Worm (Caenorhabditis elegans) whole organism, L1 larva: ENCODE results near the gene B0034.1.

Source experiments
- C16A3.4 ChIP-seq: fragments of 150-350 bp; optimal IDR thresholded peaks from 2 replicates; lab custom pipeline; 2014; ENCODE audit warnings: missing biosample characterization, missing genetic modification characterization
- Y116A8C.19 ChIP-seq: sonication (generic microtip); optimal IDR thresholded peaks from 2 replicates; lab custom pipeline; 2016; ENCODE audit warnings: missing compliant biosample characterization, missing genetic modification characterization, borderline replicate concordance
- aha-1 ChIP-seq: fragments of 150-350 bp; optimal IDR thresholded peaks from 2 replicates; lab custom pipeline; 2014; ENCODE audit warnings: missing biosample characterization, missing genetic modification characterization
- aly-2 ChIP-seq: fragments of 150-350 bp; optimal IDR thresholded peaks from 2 replicates; lab custom pipeline; 2014; ENCODE audit warnings: missing biosample characterization, missing genetic modification characterization
- ama-1 ChIP-seq: fragments of 150-350 bp; optimal IDR thresholded peaks from 2 replicates; lab custom pipeline; 2014
- blmp-1 ChIP-seq: fragments of 150-350 bp; optimal IDR thresholded peaks from 2 replicates; lab custom pipeline; 2014; ENCODE audit warnings: missing biosample characterization, missing genetic modification characterization
- ceh-63 ChIP-seq: fragments of 200-800 bp; sonication (Bioruptor generic); optimal IDR thresholded peaks from 2 replicates; lab custom pipeline; 2018; ENCODE audit warnings: mild to moderate bottlenecking, missing genetic modification characterization, missing compliant biosample characterization
- ceh-90 ChIP-seq: sonication (generic microtip); optimal IDR thresholded peaks from 2 replicates; lab custom pipeline; 2016; ENCODE audit warnings: missing genetic modification characterization, missing compliant biosample characterization
- dpl-1 ChIP-seq, 3 experiments: fragments of 150-350 bp in 2 of 3; sonication (generic microtip) in 1 of 3; optimal IDR thresholded peaks; 2 replicates each; lab custom pipeline; 2014 to 2017; ENCODE audit warnings: missing biosample characterization in 3 of 3, missing genetic modification characterization in 3 of 3, missing genetic modification reagents in 3 of 3
- efl-1 ChIP-seq, 4 experiments: fragments of 150-350 bp; optimal IDR thresholded peaks in 3 of 4; peaks in 1 of 4; 1 replicate in 1 of 4; 2 replicates in 3 of 4; lab custom pipeline; 2014; ENCODE audit warnings: missing biosample characterization in 2 of 4, missing genetic modification characterization in 2 of 4, missing genetic modification reagents in 2 of 4
- elt-2 ChIP-seq: sonication (generic microtip); optimal IDR thresholded peaks from 2 replicates; lab custom pipeline; 2016; ENCODE audit warnings: missing genetic modification characterization, mild to moderate bottlenecking, inconsistent platforms, missing compliant biosample characterization, missing genetic modification reagents
- elt-3 ChIP-seq, 6 experiments: fragments of 150-350 bp in 1 of 6; sonication (generic microtip); optimal IDR thresholded peaks; 2 replicates each; lab custom pipeline; 2017 to 2018; ENCODE audit warnings: missing biosample characterization in 6 of 6, missing genetic modification characterization in 6 of 6, inconsistent platforms in 1 of 6
- fkh-10 ChIP-seq: sonication (generic microtip); optimal IDR thresholded peaks from 2 replicates; lab custom pipeline; 2017; ENCODE audit warnings: missing biosample characterization, missing genetic modification reagents, missing genetic modification characterization
- fkh-4 ChIP-seq: sonication (generic microtip); optimal IDR thresholded peaks from 2 replicates; lab custom pipeline; 2016; ENCODE audit warnings: missing compliant biosample characterization, missing genetic modification characterization, borderline replicate concordance
- hlh-17 ChIP-seq: fragments of 200-800 bp; sonication (Bioruptor generic); optimal IDR thresholded peaks from 2 replicates; lab custom pipeline; 2018; ENCODE audit warnings: missing genetic modification characterization, mild to moderate bottlenecking, missing compliant biosample characterization, moderate library complexity, borderline replicate concordance
- irx-1 ChIP-seq: sonication (generic microtip); optimal IDR thresholded peaks from 2 replicates; lab custom pipeline; 2016; ENCODE audit warnings: missing genetic modification characterization, missing compliant biosample characterization
- jun-1 ChIP-seq: fragments of 150-350 bp; optimal IDR thresholded peaks from 2 replicates; lab custom pipeline; 2014; ENCODE audit warnings: missing biosample characterization, missing genetic modification reagents, missing genetic modification characterization
- lin-13 ChIP-seq: fragments of 150-350 bp; optimal IDR thresholded peaks from 2 replicates; lab custom pipeline; 2014; ENCODE audit warnings: missing biosample characterization, missing genetic modification reagents, missing genetic modification characterization
- lin-14 ChIP-seq: fragments of 200-800 bp; sonication (Bioruptor generic); optimal IDR thresholded peaks from 2 replicates; lab custom pipeline; 2018; ENCODE audit warnings: mild to moderate bottlenecking, missing genetic modification characterization, moderate library complexity, missing compliant biosample characterization
- lin-15B ChIP-seq: fragments of 150-350 bp; sonication (generic microtip); optimal IDR thresholded peaks from 3 replicates; lab custom pipeline; 2014; ENCODE audit warnings: missing biosample characterization, missing genetic modification characterization
- lin-35 ChIP-seq, 2 experiments: fragments of 150-350 bp; optimal IDR thresholded peaks; 2 replicates each; lab custom pipeline; 2014; ENCODE audit warnings: missing biosample characterization in 2 of 2, missing genetic modification characterization in 2 of 2, missing genetic modification reagents in 2 of 2
- lir-3 ChIP-seq: sonication (generic microtip); optimal IDR thresholded peaks from 2 replicates; lab custom pipeline; 2016; ENCODE audit warnings: mild to moderate bottlenecking, missing genetic modification characterization, moderate library complexity, missing compliant biosample characterization; ENCODE audit not compliant: poor library complexity
- lsy-2 ChIP-seq, 2 experiments: fragments of 150-350 bp; optimal IDR thresholded peaks; 2 replicates each; lab custom pipeline; 2014; ENCODE audit warnings: missing biosample characterization in 2 of 2, missing genetic modification characterization in 2 of 2
- mdl-1 ChIP-seq, 2 experiments: fragments of 150-350 bp; optimal IDR thresholded peaks; 2 replicates each; lab custom pipeline; 2014 to 2017; ENCODE audit warnings: missing biosample characterization in 2 of 2, missing genetic modification characterization in 2 of 2, inconsistent platforms in 1 of 2
- nhr-11 ChIP-seq: fragments of 150-350 bp; optimal IDR thresholded peaks from 2 replicates; lab custom pipeline; 2014; ENCODE audit warnings: missing biosample characterization, missing genetic modification characterization
- nhr-12 ChIP-seq: sonication (generic microtip); optimal IDR thresholded peaks from 2 replicates; lab custom pipeline; 2017; ENCODE audit warnings: missing biosample characterization, missing genetic modification characterization
- nhr-20 ChIP-seq: sonication (generic microtip); optimal IDR thresholded peaks from 2 replicates; lab custom pipeline; 2016; ENCODE audit warnings: mild to moderate bottlenecking, missing genetic modification characterization, missing compliant biosample characterization
- nhr-47 ChIP-seq: sonication (generic microtip); optimal IDR thresholded peaks from 2 replicates; lab custom pipeline; 2016; ENCODE audit warnings: mild to moderate bottlenecking, missing genetic modification characterization, moderate library complexity, missing compliant biosample characterization
- nhr-71 ChIP-seq: sonication (generic microtip); optimal IDR thresholded peaks from 2 replicates; lab custom pipeline; 2016; ENCODE audit warnings: mild to moderate bottlenecking, missing genetic modification characterization, moderate library complexity, missing compliant biosample characterization
- nhr-77 ChIP-seq: fragments of 150-350 bp; optimal IDR thresholded peaks from 2 replicates; lab custom pipeline; 2014; ENCODE audit warnings: missing biosample characterization, missing genetic modification characterization
- nhr-85 ChIP-seq: sonication (generic microtip); peaks from one replicate; lab custom pipeline; 2016; ENCODE audit warnings: missing genetic modification characterization, inconsistent platforms, missing compliant biosample characterization
- nhr-90 ChIP-seq: sonication (generic microtip); optimal IDR thresholded peaks from 2 replicates; lab custom pipeline; 2016; ENCODE audit warnings: mild to moderate bottlenecking, missing genetic modification characterization, missing compliant biosample characterization; ENCODE audit not compliant: poor library complexity
- pag-3 ChIP-seq: sonication (generic microtip); optimal IDR thresholded peaks from 2 replicates; lab custom pipeline; 2017; ENCODE audit warnings: missing genetic modification characterization, mild to moderate bottlenecking, missing compliant biosample characterization, antibody characterized with exemption, borderline replicate concordance; ENCODE audit not compliant: insufficient read depth
- rnt-1 ChIP-seq: sonication (generic microtip); optimal IDR thresholded peaks from 2 replicates; lab custom pipeline; 2016; ENCODE audit warnings: mild to moderate bottlenecking, missing genetic modification characterization, moderate library complexity, missing compliant biosample characterization
- skn-1 ChIP-seq: fragments of 150-350 bp; optimal IDR thresholded peaks from 2 replicates; lab custom pipeline; 2014; ENCODE audit warnings: missing biosample characterization, missing genetic modification characterization
- snu-23 ChIP-seq: sonication (generic microtip); optimal IDR thresholded peaks from 2 replicates; lab custom pipeline; 2016; ENCODE audit warnings: missing genetic modification characterization, missing compliant biosample characterization
- sox-4 ChIP-seq: sonication (generic microtip); optimal IDR thresholded peaks from 2 replicates; lab custom pipeline; 2016; ENCODE audit warnings: missing genetic modification characterization, missing compliant biosample characterization
- sptf-1 ChIP-seq: fragments of 150-350 bp; optimal IDR thresholded peaks from 2 replicates; lab custom pipeline; 2014; ENCODE audit warnings: missing biosample characterization, missing genetic modification characterization
- sup-37 ChIP-seq: fragments of 200-800 bp; sonication (Bioruptor generic); optimal IDR thresholded peaks from 2 replicates; lab custom pipeline; 2018; ENCODE audit warnings: mild to moderate bottlenecking, missing genetic modification characterization, missing compliant biosample characterization
- swsn-7 ChIP-seq: sonication (generic microtip); optimal IDR thresholded peaks from 2 replicates; lab custom pipeline; 2016; ENCODE audit warnings: missing genetic modification characterization, missing compliant biosample characterization
- tbx-2 ChIP-seq: sonication (generic microtip); optimal IDR thresholded peaks from 2 replicates; lab custom pipeline; 2016; ENCODE audit warnings: missing genetic modification characterization, missing compliant biosample characterization
- tlp-1 ChIP-seq: fragments of 150-350 bp; optimal IDR thresholded peaks from 2 replicates; lab custom pipeline; 2014; ENCODE audit warnings: missing biosample characterization, missing genetic modification characterization
- unc-130 ChIP-seq: fragments of 150-350 bp; optimal IDR thresholded peaks from 2 replicates; lab custom pipeline; 2017; ENCODE audit warnings: missing biosample characterization, missing genetic modification characterization, inconsistent platforms
- zag-1 ChIP-seq: fragments of 150-350 bp; optimal IDR thresholded peaks from 2 replicates; lab custom pipeline; 2014; ENCODE audit warnings: missing biosample characterization, missing genetic modification characterization
- ztf-4 ChIP-seq: fragments of 150-350 bp; optimal IDR thresholded peaks from 2 replicates; lab custom pipeline; 2014; ENCODE audit warnings: missing biosample characterization, missing genetic modification characterization

The B0034.1 gene

DNA sequence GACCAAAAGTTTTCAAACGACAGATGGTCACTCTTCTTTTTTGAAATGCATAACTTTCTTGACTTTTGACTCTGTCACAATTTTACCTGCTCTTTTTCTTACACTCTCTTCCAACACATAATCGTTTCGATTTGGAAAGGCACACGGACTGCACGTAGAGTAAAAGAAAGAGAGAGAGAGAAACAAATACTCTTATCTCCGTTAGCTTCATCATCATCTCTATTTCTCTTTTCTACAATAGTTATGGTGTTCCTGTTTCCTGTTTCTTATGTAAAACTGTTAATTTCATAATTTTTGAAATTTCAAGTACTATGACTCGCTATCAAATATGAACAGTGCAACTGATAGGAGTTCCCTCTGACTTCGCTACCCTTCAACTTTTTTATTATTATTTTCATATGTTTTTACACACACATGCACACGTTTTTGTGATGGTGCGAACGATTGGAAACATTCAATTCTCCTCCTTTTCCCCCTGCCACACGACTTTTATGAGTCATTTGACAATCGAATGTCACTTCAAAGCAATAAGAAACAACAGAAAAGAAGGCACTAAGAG is 38.0 kb upstream of the B0034.1 start (continued):
- TF ChIP-seq elt-2 (tag; lab: Kevin White, UChicago) = peak; percentile 61
- no peak for TF ChIP-seq ztf-4 (tag; lab: Kevin White, UChicago)
- TF ChIP-seq swsn-7 (tag; lab: Kevin White, UChicago) = no peak
- TF ChIP-seq lin-35 (GFP tag; optimal IDR thresholded peaks at IDR 0.05; lab: Kevin White, UChicago) = peak in 1 of 2 experiments; percentile 28
- TF ChIP-seq sox-4 (tag; lab: Kevin White, UChicago) = no peak
- TF ChIP-seq pag-3 = no peak
- no peak for TF ChIP-seq dpl-1 (GFP tag; optimal IDR thresholded peaks at IDR 0.05; lab: Kevin White, UChicago)

DNA sequence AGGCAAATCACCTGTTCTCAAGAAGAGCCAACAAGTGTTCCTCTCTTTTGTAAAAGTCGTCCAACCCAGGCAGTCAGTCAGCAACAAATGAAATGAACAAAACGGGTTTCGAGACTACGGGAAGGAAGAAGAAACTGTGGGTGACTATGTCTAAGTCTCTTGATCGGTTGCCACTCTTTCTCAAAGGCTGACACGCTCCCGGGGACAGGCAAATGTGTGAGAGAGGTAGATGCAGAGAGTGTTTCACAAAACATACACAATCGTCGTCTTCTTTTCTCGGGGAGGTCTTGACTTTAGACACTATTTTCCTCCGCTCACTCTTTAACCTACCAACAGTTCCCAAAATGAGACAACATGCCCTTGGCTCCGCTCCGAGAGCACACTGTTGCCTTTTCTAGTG is 37.0 kb upstream of the B0034.1 start:
- TF ChIP-seq mdl-1 (tag; optimal IDR thresholded peaks at IDR 0.05; lab: Kevin White, UChicago) (peak in 1 of 2 experiments; percentile 28), nhr-12 (tag; lab: Kevin White, UChicago) (no peak), elt-3 (tag; optimal IDR thresholded peaks at IDR 0.05; lab: Kevin White, UChicago) (peak in 2 of 6 experiments; percentile 12 to 53), rnt-1 (tag; lab: Kevin White, UChicago) (no peak), ceh-63 (no peak), lin-15B (tag; lab: Kevin White, UChicago) (no peak), tbx-2 (peak; percentile 25), nhr-71 (tag; lab: Kevin White, UChicago) (peak; percentile 25), lin-13 (GFP tag; lab: Kevin White, UChicago) (no peak), snu-23 (GFP tag; lab: Kevin White, UChicago) (peak; percentile 36), ama-1 (lab: Kevin White, UChicago) (peak; percentile 3), nhr-77 (tag; lab: Kevin White, UChicago) (peak; percentile 47), skn-1 (tag; lab: Kevin White, UChicago) (peak; percentile 9), nhr-90 (tag; lab: Kevin White, UChicago) (peak; percentile 14), lsy-2 (tag; optimal IDR thresholded peaks at IDR 0.05; lab: Kevin White, UChicago) (peak in 1 of 2 experiments; percentile 40), ceh-90 (tag; lab: Kevin White, UChicago) (no peak), irx-1 (no peak), efl-1 (optimal IDR thresholded peaks at IDR 0.05; lab: Kevin White, UChicago) (peak in 1 of 2 experiments; percentile 15), efl-1 (GFP tag; optimal IDR thresholded peaks at IDR 0.05 in 1 of 2; lab: Kevin White, UChicago) (no peak), lir-3 (tag; lab: Kevin White, UChicago) (no peak), jun-1 (tag; lab: Kevin White, UChicago) (peak; percentile 19), pag-3 (no peak), sup-37 (GFP tag; lab: Kevin White, UChicago) (no peak), nhr-85 (tag; lab: Kevin White, UChicago) (peak; percentile 80), hlh-17 (GFP tag; lab: Kevin White, UChicago) (no peak), nhr-11 (tag; lab: Kevin White, UChicago) (no peak), fkh-4 (tag; lab: Kevin White, UChicago) (no peak), lin-14 (peak; percentile 76), sptf-1 (tag; lab: Kevin White, UChicago) (no peak), nhr-20 (peak; percentile 18), lin-35 (GFP tag; optimal IDR thresholded peaks at IDR 0.05; lab: Kevin White, UChicago) (peak in 1 of 2 experiments; percentile 62), nhr-47 (tag; lab: Kevin White, UChicago) (no peak), unc-130 (no peak), dpl-1 (GFP tag; optimal IDR thresholded peaks at IDR 0.05; lab: Kevin White, UChicago) (peak in 1 of 3 experiments; percentile 1), aly-2 (tag; lab: Kevin White, UChicago) (no peak), C16A3.4 (tag; lab: Kevin White, UChicago) (peak; percentile 37), tlp-1 (tag; lab: Kevin White, UChicago) (no peak), zag-1 (no peak), aha-1 (tag; lab: Kevin White, UChicago) (no peak), fkh-10 (GFP tag; lab: Kevin White, UChicago) (no peak), Y116A8C.19 (tag; lab: Kevin White, UChicago) (no peak), blmp-1 (tag; lab: Kevin White, UChicago) (peak; percentile 54)
- TF ChIP-seq, all 84 proteins: peak for 19
